Fruit fly (Drosophila melanogaster) whole organism, embryonic: ENCODE data around the gene Pss.
A peak's percentile ranks its signal among the peaks of the same experiment; 100 is the strongest.

Source experiments
- Antp ChIP-seq: fragments of 200-800 bp; sonication (Bioruptor generic); optimal IDR thresholded peaks from 3 replicates; lab custom pipeline; 2016; ENCODE audit warnings: missing biosample characterization, missing genetic modification characterization
- Atf6 ChIP-seq: fragments of 200-800 bp; sonication (Bioruptor generic); IDR thresholded peaks from 2 replicates; pipeline ENCODE4 v1.3.6; 2022; ENCODE audit warnings: missing biosample characterization, missing genetic modification characterization
- CG10274 ChIP-seq: fragments of 200-800 bp; sonication (Bioruptor generic); optimal IDR thresholded peaks from 3 replicates; lab custom pipeline; 2017; ENCODE audit warnings: missing biosample characterization, mild to moderate bottlenecking, missing genetic modification characterization
- CG10543 ChIP-seq: fragments of 200-800 bp; sonication (Bioruptor generic); optimal IDR thresholded peaks from 3 replicates; lab custom pipeline; 2017; ENCODE audit warnings: missing biosample characterization, mild to moderate bottlenecking, missing genetic modification characterization, moderate library complexity
- CG11560 ChIP-seq: fragments of 200-800 bp; sonication (Bioruptor generic); IDR thresholded peaks from 3 replicates; pipeline ENCODE4 v1.3.6; 2022; ENCODE audit warnings: missing biosample characterization, missing genetic modification characterization
- CG11695 ChIP-seq: fragments of 200-800 bp; sonication (Bioruptor generic); IDR thresholded peaks from 3 replicates; pipeline ENCODE4 v1.3.6; 2022; ENCODE audit warnings: missing biosample characterization, missing genetic modification characterization
- CG13123 ChIP-seq: fragments of 200-800 bp; sonication (Bioruptor generic); optimal IDR thresholded peaks from 2 replicates; lab custom pipeline; 2016; ENCODE audit warnings: missing biosample characterization, missing genetic modification characterization
- CG13894 ChIP-seq: fragments of 200-800 bp; sonication (Bioruptor generic); optimal IDR thresholded peaks from 3 replicates; lab custom pipeline; 2018; ENCODE audit warnings: missing biosample characterization, mild to moderate bottlenecking, missing genetic modification characterization, moderate library complexity
- CG14441 ChIP-seq: fragments of 200-800 bp; sonication (Bioruptor generic); IDR thresholded peaks from 2 replicates; pipeline ENCODE4 v1.3.6; 2022; ENCODE audit warnings: missing biosample characterization, missing genetic modification characterization
- CG15696 ChIP-seq: fragments of 200-800 bp; sonication (Bioruptor generic); optimal IDR thresholded peaks from 2 replicates; lab custom pipeline; 2019; ENCODE audit warnings: missing biosample characterization, mild to moderate bottlenecking, missing genetic modification characterization, moderate library complexity
- CG16863 ChIP-seq: fragments of 200-800 bp; sonication (Bioruptor generic); optimal IDR thresholded peaks from 3 replicates; lab custom pipeline; 2016; ENCODE audit warnings: missing biosample characterization, missing genetic modification characterization
- CG17186 ChIP-seq: fragments of 200-800 bp; sonication (Bioruptor generic); optimal IDR thresholded peaks from 3 replicates; lab custom pipeline; 2017; ENCODE audit warnings: missing biosample characterization, missing genetic modification reagents, missing genetic modification characterization
- CG2116 ChIP-seq: fragments of 200-800 bp; sonication (Bioruptor generic); optimal IDR thresholded peaks from 3 replicates; lab custom pipeline; 2018; ENCODE audit warnings: missing biosample characterization, mild to moderate bottlenecking, missing genetic modification characterization
- CG2889 ChIP-seq: fragments of 200-800 bp; sonication (Bioruptor generic); IDR thresholded peaks from 3 replicates; pipeline ENCODE4 v1.3.6; 2022; ENCODE audit warnings: missing biosample characterization, missing genetic modification characterization
- CG31224 ChIP-seq: fragments of 200-800 bp; sonication (Bioruptor generic); IDR thresholded peaks from 2 replicates; pipeline ENCODE4 v1.3.6; 2022; ENCODE audit warnings: missing biosample characterization, missing genetic modification characterization
- CG4854 ChIP-seq: fragments of 200-800 bp; sonication (Bioruptor generic); optimal IDR thresholded peaks from 2 replicates; lab custom pipeline; 2016; ENCODE audit warnings: missing biosample characterization, missing genetic modification characterization, inconsistent platforms
- CG5180 ChIP-seq: fragments of 200-800 bp; sonication (Bioruptor generic); optimal IDR thresholded peaks from 3 replicates; lab custom pipeline; 2017; ENCODE audit warnings: missing biosample characterization, missing genetic modification characterization, mild to moderate bottlenecking, moderate library complexity, missing genetic modification reagents
- CG6765 ChIP-seq: fragments of 200-800 bp; sonication (Bioruptor generic); optimal IDR thresholded peaks from 3 replicates; lab custom pipeline; 2017; ENCODE audit warnings: missing biosample characterization, mild to moderate bottlenecking, missing genetic modification characterization
- CG7839 ChIP-seq: fragments of 200-800 bp; sonication (Bioruptor generic); optimal IDR thresholded peaks from 3 replicates; lab custom pipeline; 2018; ENCODE audit warnings: missing biosample characterization, mild to moderate bottlenecking, missing genetic modification characterization, moderate library complexity
- CG7928 ChIP-seq: fragments of 200-800 bp; sonication (Bioruptor generic); optimal IDR thresholded peaks from 2 replicates; lab custom pipeline; 2017; ENCODE audit warnings: missing biosample characterization, mild to moderate bottlenecking, missing genetic modification characterization
- CG7987 ChIP-seq: fragments of 200-800 bp; sonication (Bioruptor generic); optimal IDR thresholded peaks from 2 replicates; lab custom pipeline; 2018; ENCODE audit warnings: missing biosample characterization, mild to moderate bottlenecking, missing genetic modification characterization, moderate library complexity
- CkIIα-i1 ChIP-seq: fragments of 200-800 bp; sonication (Bioruptor generic); IDR thresholded peaks from 2 replicates; pipeline ENCODE4 v1.3.6; 2022; ENCODE audit warnings: missing biosample characterization, missing genetic modification characterization
- Gsc ChIP-seq: fragments of 200-800 bp; sonication (Bioruptor generic); IDR thresholded peaks from 2 replicates; pipeline ENCODE4 v1.3.6; 2022; ENCODE audit warnings: missing biosample characterization, missing genetic modification characterization
- H2.0 ChIP-seq: fragments of 200-800 bp; sonication (Bioruptor generic); IDR thresholded peaks from 2 replicates; pipeline ENCODE4 v1.3.6; 2022; ENCODE audit warnings: missing biosample characterization, missing genetic modification characterization
- Mes4 ChIP-seq: fragments of 200-800 bp; sonication (Bioruptor generic); optimal IDR thresholded peaks from 2 replicates; lab custom pipeline; 2016; ENCODE audit warnings: missing biosample characterization, missing genetic modification characterization
- ac ChIP-seq: fragments of 200-800 bp; sonication (Bioruptor generic); optimal IDR thresholded peaks from 3 replicates; lab custom pipeline; 2017; ENCODE audit warnings: missing biosample characterization, mild to moderate bottlenecking, missing genetic modification characterization
- al ChIP-seq: fragments of 200-800 bp; sonication (Bioruptor generic); IDR thresholded peaks from 2 replicates; pipeline ENCODE4 v1.3.6; 2022; ENCODE audit warnings: missing biosample characterization, missing genetic modification characterization
- ara ChIP-seq: fragments of 200-800 bp; sonication (Bioruptor generic); IDR thresholded peaks from 2 replicates; pipeline ENCODE4 v1.3.6; 2022; ENCODE audit warnings: missing biosample characterization, missing genetic modification characterization
- ato ChIP-seq: fragments of 200-800 bp; sonication (Bioruptor generic); IDR thresholded peaks from 2 replicates; pipeline ENCODE4 v1.3.6; 2022; ENCODE audit warnings: missing biosample characterization, missing genetic modification characterization; ENCODE audit not compliant: partially characterized antibody
- bbx ChIP-seq: fragments of 200-800 bp; sonication (Bioruptor generic); IDR thresholded peaks from 2 replicates; pipeline ENCODE4 v1.3.6; 2022; ENCODE audit warnings: missing biosample characterization, missing genetic modification characterization; ENCODE audit not compliant: partially characterized antibody
- cas ChIP-seq: fragments of 200-800 bp; sonication (Bioruptor generic); IDR thresholded peaks from 2 replicates; pipeline ENCODE4 v1.3.6; 2022; ENCODE audit warnings: missing biosample characterization, missing genetic modification characterization
- caup ChIP-seq: fragments of 200-800 bp; sonication (Bioruptor generic); optimal IDR thresholded peaks from 3 replicates; lab custom pipeline; 2017; ENCODE audit warnings: missing biosample characterization, mild to moderate bottlenecking, missing genetic modification characterization, moderate library complexity; ENCODE audit not compliant: severe bottlenecking
- crp ChIP-seq, 2 experiments: fragments of 200-800 bp; sonication (Bioruptor generic); optimal IDR thresholded peaks; 2 replicates in 1 of 2; 3 replicates in 1 of 2; lab custom pipeline; 2017; ENCODE audit warnings: missing biosample characterization in 2 of 2, missing genetic modification characterization in 2 of 2, mild to moderate bottlenecking in 1 of 2, moderate library complexity in 1 of 2
- grn ChIP-seq: fragments of 200-800 bp; sonication (Bioruptor generic); optimal IDR thresholded peaks from 3 replicates; lab custom pipeline; 2017; ENCODE audit warnings: missing biosample characterization, missing genetic modification characterization
- gsb ChIP-seq: fragments of 200-800 bp; sonication (Bioruptor generic); IDR thresholded peaks from 2 replicates; pipeline ENCODE4 v1.3.6; 2022; ENCODE audit warnings: missing biosample characterization, missing genetic modification characterization
- gsb-n ChIP-seq: fragments of 200-800 bp; sonication (Bioruptor generic); optimal IDR thresholded peaks from 3 replicates; lab custom pipeline; 2018; ENCODE audit warnings: missing biosample characterization, mild to moderate bottlenecking, missing genetic modification characterization
- kay ChIP-seq: fragments of 200-800 bp; sonication (Bioruptor generic); optimal IDR thresholded peaks from 2 replicates; lab custom pipeline; 2016; ENCODE audit warnings: missing biosample characterization, missing genetic modification characterization
- lbe ChIP-seq: fragments of 200-800 bp; sonication (Bioruptor generic); optimal IDR thresholded peaks from 2 replicates; lab custom pipeline; 2016; ENCODE audit warnings: missing biosample characterization, mild to moderate bottlenecking, missing genetic modification characterization
- mam ChIP-seq: fragments of 200-800 bp; sonication (Bioruptor generic); optimal IDR thresholded peaks from 3 replicates; lab custom pipeline; 2016; ENCODE audit warnings: missing biosample characterization, missing genetic modification characterization
- nau ChIP-seq: fragments of 200-800 bp; sonication (Bioruptor generic); optimal IDR thresholded peaks from 3 replicates; lab custom pipeline; 2017; ENCODE audit warnings: missing biosample characterization, mild to moderate bottlenecking, missing genetic modification characterization, missing genetic modification reagents
- nerfin-1 ChIP-seq: fragments of 200-800 bp; sonication (Bioruptor generic); optimal IDR thresholded peaks from 3 replicates; lab custom pipeline; 2019; ENCODE audit warnings: missing biosample characterization, mild to moderate bottlenecking, missing genetic modification characterization, moderate library complexity
- org-1 ChIP-seq: fragments of 200-800 bp; sonication (Bioruptor generic); optimal IDR thresholded peaks from 2 replicates; lab custom pipeline; 2017; ENCODE audit warnings: missing biosample characterization, missing genetic modification characterization
- phol ChIP-seq: fragments of 200-800 bp; sonication (Bioruptor generic); optimal IDR thresholded peaks from 3 replicates; lab custom pipeline; 2018; ENCODE audit warnings: missing biosample characterization, mild to moderate bottlenecking, missing genetic modification characterization, moderate library complexity
- ranshi ChIP-seq: fragments of 200-800 bp; sonication (Bioruptor generic); IDR thresholded peaks from 2 replicates; pipeline ENCODE4 v1.3.6; 2022; ENCODE audit warnings: missing biosample characterization, missing genetic modification characterization
- repo ChIP-seq: fragments of 200-800 bp; sonication (Bioruptor generic); optimal IDR thresholded peaks from 2 replicates; lab custom pipeline; 2016; ENCODE audit warnings: missing biosample characterization, missing genetic modification characterization
- ro ChIP-seq: fragments of 200-800 bp; sonication (Bioruptor generic); IDR thresholded peaks from 2 replicates; pipeline ENCODE4 v1.3.6; 2022; ENCODE audit warnings: missing biosample characterization, missing genetic modification characterization
- sens ChIP-seq: fragments of 200-800 bp; sonication (Bioruptor generic); peaks from one replicate; lab custom pipeline; 2016; ENCODE audit warnings: missing biosample characterization, missing genetic modification characterization
- sob ChIP-seq: fragments of 200-800 bp; sonication (Bioruptor generic); IDR thresholded peaks from 2 replicates; pipeline ENCODE4 v1.3.6; 2022; ENCODE audit warnings: missing biosample characterization, missing genetic modification characterization
- stwl ChIP-seq: fragments of 200-800 bp; sonication (Bioruptor generic); optimal IDR thresholded peaks from 3 replicates; lab custom pipeline; 2018; ENCODE audit warnings: missing biosample characterization, mild to moderate bottlenecking, missing genetic modification characterization, moderate library complexity

Gene Pss

DNA sequence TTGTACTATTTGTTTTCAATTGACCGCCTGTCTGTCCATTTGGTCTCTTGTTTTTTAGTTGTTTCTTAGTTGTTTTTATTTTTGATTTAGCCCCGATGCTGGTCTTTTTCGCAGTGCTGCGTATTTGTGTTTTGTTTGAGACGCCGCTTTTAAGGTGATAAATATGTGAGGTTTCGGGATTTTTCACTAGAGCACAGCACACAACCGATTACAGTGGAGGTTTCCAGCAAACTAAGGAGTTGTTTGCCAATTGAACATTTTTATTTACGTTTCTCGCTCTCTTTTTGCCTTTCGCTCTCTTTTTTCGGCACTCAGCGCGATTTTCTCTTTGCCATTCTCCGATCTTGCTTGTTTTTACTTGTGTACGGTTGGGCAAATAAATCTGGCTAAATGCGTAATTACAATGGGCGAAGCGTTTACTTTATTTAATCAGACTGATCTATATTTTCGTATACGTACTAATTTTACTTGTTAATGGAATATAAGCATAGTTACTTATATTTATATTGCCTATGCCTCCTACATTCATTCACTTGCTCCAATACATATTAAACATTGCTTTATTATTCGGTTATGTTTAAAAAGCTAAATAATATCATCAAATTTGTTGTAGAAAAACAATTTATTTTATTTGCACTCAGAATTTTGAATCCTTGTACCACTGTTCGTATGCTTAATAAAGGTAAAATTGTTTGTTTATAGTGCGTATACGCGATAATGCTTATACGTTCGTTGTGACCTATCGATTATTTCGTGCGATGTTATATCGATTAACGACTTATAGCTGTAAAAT, 14.4 kb upstream of the Pss start, which contains the start of gene Rcd2 (continued):
- TF ChIP-seq CG13894 = peak; percentile 91
- TF ChIP-seq CG7987 (GFP tag; lab: Kevin White, UChicago) = peak; percentile 63
- TF ChIP-seq CG7928 (GFP tag; lab: Kevin White, UChicago) = peak; percentile 53
- no peak for TF ChIP-seq ro
- peak; percentile 79 for TF ChIP-seq ato (GFP tag; lab: Robert Waterston, UW)
- peak; percentile 56 for TF ChIP-seq gsb-n (tag; lab: Kevin White, UChicago)
- TF ChIP-seq crp (GFP tag; optimal IDR thresholded peaks at IDR 0.05; lab: Kevin White, UChicago) = peak in 1 of 2 experiments; percentile 4
- 0 out of 3 replicates have a peak, but pooled peaks have one; percentile 41 for TF ChIP-seq CG11560 (tag; lab: Robert Waterston, UW)
- peak; percentile 32 for TF ChIP-seq CG2116 (GFP tag; lab: Kevin White, UChicago)
- TF ChIP-seq caup (GFP tag; lab: Kevin White, UChicago) = peak; percentile 88
- peak; percentile 67 for TF ChIP-seq ranshi (GFP tag; lab: Robert Waterston, UW)
- peak; percentile 71 for TF ChIP-seq CG5180 (GFP tag; lab: Kevin White, UChicago)
- no peak for TF ChIP-seq grn (GFP tag; lab: Kevin White, UChicago)
- peak; percentile 63 for TF ChIP-seq CG15696 (tag; lab: Kevin White, UChicago)
- TF ChIP-seq nerfin-1 = peak; percentile 66
- peak; percentile 82 for TF ChIP-seq sob (GFP tag; lab: Robert Waterston, UW)
- peak; percentile 89 for TF ChIP-seq CG6765 (GFP tag; lab: Kevin White, UChicago)
- TF ChIP-seq al (GFP tag; lab: Robert Waterston, UW) = peak; percentile 80
- TF ChIP-seq bbx (GFP tag; lab: Robert Waterston, UW) = peak; percentile 96
- no peak for TF ChIP-seq repo
- peak; percentile 85 for TF ChIP-seq org-1 (GFP tag; lab: Kevin White, UChicago)
- peak; percentile 66 for TF ChIP-seq mam (GFP tag; lab: Kevin White, UChicago)
- no peak for TF ChIP-seq ara (GFP tag; lab: Robert Waterston, UW)
- peak; percentile 66 for TF ChIP-seq phol (tag; lab: Kevin White, UChicago)
- TF ChIP-seq cas (GFP tag; lab: Robert Waterston, UW) = peak; percentile 68
- TF ChIP-seq CG17186 (GFP tag; lab: Kevin White, UChicago) = peak; percentile 7
- TF ChIP-seq CG10274 (GFP tag; lab: Kevin White, UChicago) = peak; percentile 17
- TF ChIP-seq CG31224 (GFP tag; lab: Robert Waterston, UW) = peak; percentile 71; the same call in 1 of the 2 replicates
- TF ChIP-seq stwl (tag; lab: Kevin White, UChicago) = peak; percentile 83
- TF ChIP-seq nau = peak; percentile 81
- TF ChIP-seq lbe = no peak
- TF ChIP-seq CG13123 (GFP tag; lab: Kevin White, UChicago) = no peak
- TF ChIP-seq Gsc (GFP tag; lab: Robert Waterston, UW) = no peak
- peak; percentile 31; the same call in 1 of the 2 replicates for TF ChIP-seq gsb (GFP tag; lab: Robert Waterston, UW)
- TF ChIP-seq CG11695 (GFP tag; lab: Robert Waterston, UW) = peak; percentile 75
- TF ChIP-seq CG14441 = peak; percentile 80
- peak; percentile 42; the same call in 1 of the 3 replicates for TF ChIP-seq CG2889 (GFP tag; lab: Robert Waterston, UW)
- TF ChIP-seq H2.0 (GFP tag; lab: Robert Waterston, UW) = peak; percentile 64
- no peak for TF ChIP-seq Mes4
- no peak for TF ChIP-seq CG16863
- TF ChIP-seq CkIIα-i1 (GFP tag; lab: Robert Waterston, UW) = no peak
- TF ChIP-seq Atf6 = peak; percentile 86
- TF ChIP-seq kay (GFP tag; lab: Kevin White, UChicago) = peak; percentile 44
- peak; percentile 33 for TF ChIP-seq ac (GFP tag; lab: Kevin White, UChicago)
- TF ChIP-seq CG10543 (GFP tag; lab: Kevin White, UChicago) = peak; percentile 93
- TF ChIP-seq CG7839 (tag; lab: Kevin White, UChicago) = peak; percentile 91
- TF ChIP-seq CG4854 = peak; percentile 17
- TF ChIP-seq sens (GFP tag; lab: Kevin White, UChicago) = peak; percentile 94
- peak; percentile 22 for TF ChIP-seq Antp (GFP tag; lab: Kevin White, UChicago)
